Worm (Caenorhabditis elegans): ENCODE measurements around the gene ace-4.
A peak's percentile ranks its signal among the peaks of the same experiment; 100 is the strongest.

Gene ace-4

DNA sequence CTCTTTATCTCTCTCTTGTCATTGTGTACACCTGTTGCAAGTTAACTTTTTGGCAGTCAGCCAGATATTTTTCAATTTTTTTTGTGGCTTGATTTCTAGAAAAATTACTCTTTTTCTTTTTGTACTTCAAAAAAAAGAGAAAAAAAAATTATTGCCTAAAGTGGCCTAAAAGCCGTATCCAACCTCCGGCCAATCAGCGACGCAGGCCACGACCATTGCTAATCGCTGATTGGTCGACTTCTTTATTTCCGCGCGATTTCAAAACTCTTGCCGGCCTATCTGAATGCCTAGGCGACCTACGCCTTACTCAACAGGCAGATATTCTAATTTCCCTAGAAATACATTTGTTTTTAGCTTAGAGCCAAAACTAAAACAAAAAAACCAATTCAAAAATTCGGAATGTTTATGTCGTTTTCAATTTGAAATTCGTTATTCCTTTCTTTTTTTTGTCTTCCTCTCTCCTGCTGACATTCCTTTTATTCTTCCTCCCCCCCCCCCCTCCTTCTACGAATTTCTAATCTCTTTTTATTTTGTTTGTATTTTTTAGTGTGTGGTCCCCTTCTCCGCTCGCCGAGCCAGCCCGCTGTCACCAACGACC, at the start of gene ace-4:
TSS of gene ace-4 (plus strand) at position 548 of the 598 bp plus-strand sequence.
- no peak for TF ChIP-seq lin-39 (tag; optimal IDR thresholded peaks at IDR 0.05)
- peak; percentile 50 for TF ChIP-seq nhr-85 (tag)

DNA sequence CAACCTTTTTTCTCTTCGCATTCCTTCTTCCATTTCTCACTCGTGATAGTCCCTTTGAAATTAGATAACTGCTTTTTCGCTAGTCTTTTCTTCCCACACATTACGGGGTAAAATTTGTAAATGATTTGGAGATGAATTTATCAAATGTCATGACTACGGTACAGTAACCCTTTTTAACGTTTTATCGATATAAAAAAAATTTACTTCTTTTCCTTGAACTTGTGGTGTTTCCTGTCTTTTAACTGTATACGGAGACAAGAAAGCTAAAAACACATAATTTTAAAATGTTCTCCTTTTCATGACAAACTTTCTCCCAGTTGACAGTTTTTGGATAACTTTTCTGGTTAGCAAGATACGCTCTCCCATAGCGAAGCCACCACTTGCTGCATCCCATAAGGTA, 47.8 kb upstream of the ace-4 start, which contains the start of gene W03H9.1:
TSS of gene W03H9.1 (minus strand) at position 101 of the 400 bp plus-strand sequence.
- no peak for TF ChIP-seq pax-3 (tag; optimal IDR thresholded peaks at IDR 0.05)
- TF ChIP-seq hlh-4 (tag; optimal IDR thresholded peaks at IDR 0.05): no peak
- no peak for TF ChIP-seq dpl-1 (GFP tag; optimal IDR thresholded peaks at IDR 0.05)
- no peak for TF ChIP-seq nhr-12 (tag; optimal IDR thresholded peaks at IDR 0.05)
- no peak for TF ChIP-seq efl-1 (optimal IDR thresholded peaks at IDR 0.05)
- TF ChIP-seq efl-1 (GFP tag; optimal IDR thresholded peaks at IDR 0.05 in 1 of 2): no peak
- TF ChIP-seq ceh-82 (tag; optimal IDR thresholded peaks at IDR 0.05): no peak
- TF ChIP-seq ets-5 (GFP tag; IDR thresholded peaks at IDR 0.05): no peak
- no peak for TF ChIP-seq C04F5.9 (tag; optimal IDR thresholded peaks at IDR 0.05)
- no peak for TF ChIP-seq sox-4 (tag; optimal IDR thresholded peaks at IDR 0.05)
- TF ChIP-seq elt-2 (tag; optimal IDR thresholded peaks at IDR 0.05): no peak
- no peak for TF ChIP-seq F16B12.6 (tag; optimal IDR thresholded peaks at IDR 0.05)
- no peak for TF ChIP-seq nhr-84 (tag; optimal IDR thresholded peaks at IDR 0.05)
- no peak for TF ChIP-seq pqm-1 (tag; optimal IDR thresholded peaks at IDR 0.05)
- TF ChIP-seq hpl-2 (GFP tag; optimal IDR thresholded peaks at IDR 0.05): no peak

DNA sequence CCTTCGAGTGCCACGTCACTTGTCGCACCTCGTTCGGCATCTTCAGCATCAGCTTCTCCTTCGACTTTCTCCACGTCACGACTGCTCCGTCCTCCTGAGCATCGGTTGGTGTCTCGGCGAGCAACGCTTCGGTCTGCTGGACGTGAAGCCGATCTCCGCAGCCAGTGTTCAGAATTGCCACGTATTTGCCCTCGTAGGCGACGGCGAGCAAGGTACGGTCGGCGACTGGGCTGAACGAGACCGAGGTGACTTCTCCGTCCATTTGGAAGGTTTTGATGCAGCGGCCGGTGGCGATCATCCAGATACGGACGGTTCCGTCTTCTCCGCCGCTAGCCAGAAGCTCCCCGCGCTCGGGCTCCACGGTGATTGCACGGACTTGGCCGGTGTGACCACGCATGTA, 45.6 kb upstream of the ace-4 start:
- TF ChIP-seq ceh-63 (GFP tag; optimal IDR thresholded peaks at IDR 0.05) (no peak), unc-86 (tag; optimal IDR thresholded peaks at IDR 0.05) (no peak), hlh-4 (tag; optimal IDR thresholded peaks at IDR 0.05) (no peak), zag-1 (tag; optimal IDR thresholded peaks at IDR 0.05) (no peak), nhr-85 (tag) (no peak), C04F5.9 (tag; optimal IDR thresholded peaks at IDR 0.05) (no peak), mef-2 (tag; optimal IDR thresholded peaks at IDR 0.05) (no peak), lsy-2 (tag; optimal IDR thresholded peaks at IDR 0.05) (no peak), tbx-2 (tag; optimal IDR thresholded peaks at IDR 0.05) (no peak), nhr-12 (tag; optimal IDR thresholded peaks at IDR 0.05) (no peak)

DNA sequence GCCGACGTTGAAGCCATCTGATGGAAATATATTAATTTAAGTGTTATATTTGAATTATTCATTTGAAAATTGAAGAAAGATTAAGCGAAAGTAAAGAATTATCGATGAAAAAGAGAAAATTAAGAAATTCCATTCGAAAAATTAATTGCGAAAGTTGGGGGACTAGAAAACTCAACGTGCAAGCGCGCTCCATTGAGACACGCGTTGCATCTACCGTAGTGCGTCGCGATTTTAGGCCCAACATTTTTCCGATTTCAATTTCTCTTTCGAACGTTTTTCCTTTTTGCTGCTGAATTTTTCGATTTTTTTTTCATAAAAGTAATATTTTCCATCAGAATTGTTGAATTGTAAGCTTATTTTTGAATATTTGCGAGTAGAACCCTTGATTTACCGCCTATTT, 43.5 kb upstream of the ace-4 start, which contains the start of gene Y48B6A.1:
TSS of gene Y48B6A.1 (minus strand) at position 17 of the 400 bp plus-strand sequence.
- peak; percentile 30 for TF ChIP-seq ceh-8 (GFP tag; optimal IDR thresholded peaks at IDR 0.05)
- peak; percentile 67 for TF ChIP-seq grh-1 (GFP tag; IDR thresholded peaks at IDR 0.05)
- no peak for TF ChIP-seq hlh-4 (tag; optimal IDR thresholded peaks at IDR 0.05)
- peak; percentile 84 for TF ChIP-seq unc-86 (tag; optimal IDR thresholded peaks at IDR 0.05)
- TF ChIP-seq dpl-1 (GFP tag; optimal IDR thresholded peaks at IDR 0.05): peak; percentile 88 to 91 (median 88)
- TF ChIP-seq lsy-2 (tag; optimal IDR thresholded peaks at IDR 0.05): peak; percentile 98 to 99
- peak; percentile 97 for TF ChIP-seq lir-3 (tag; optimal IDR thresholded peaks at IDR 0.05; ENCODE audit: poor library complexity)
- peak; percentile 91 to 94 for TF ChIP-seq efl-1 (optimal IDR thresholded peaks at IDR 0.05)
- TF ChIP-seq efl-1 (GFP tag; optimal IDR thresholded peaks at IDR 0.05 in 1 of 2): peak; percentile 89 to 98
- no peak for TF ChIP-seq sptf-1 (tag; optimal IDR thresholded peaks at IDR 0.05)
- peak; percentile 71 for TF ChIP-seq sox-4 (tag; optimal IDR thresholded peaks at IDR 0.05)
- peak; percentile 94 for TF ChIP-seq xbp-1 (tag; optimal IDR thresholded peaks at IDR 0.05)
- peak; percentile 94 to 99 (median 96) for TF ChIP-seq ceh-82 (tag; optimal IDR thresholded peaks at IDR 0.05)
- peak; percentile 49 for TF ChIP-seq elt-2 (tag; optimal IDR thresholded peaks at IDR 0.05)
- TF ChIP-seq nhr-76 (tag; optimal IDR thresholded peaks at IDR 0.05): no peak
- TF ChIP-seq mdl-1 (tag; optimal IDR thresholded peaks at IDR 0.05): peak in 1 of 2 experiments; percentile 88
- TF ChIP-seq lin-35 (GFP tag; optimal IDR thresholded peaks at IDR 0.05): peak; percentile 93 to 95
- peak; percentile 89 for TF ChIP-seq irx-1 (tag; optimal IDR thresholded peaks at IDR 0.05)
- peak; percentile 99 for TF ChIP-seq lin-15B (tag; optimal IDR thresholded peaks at IDR 0.05)
- peak; percentile 75; the same call in 1 of the 2 replicates for TF ChIP-seq mab-9 (GFP tag; IDR thresholded peaks at IDR 0.05)
- peak; percentile 65 for TF ChIP-seq zip-4 (GFP tag; optimal IDR thresholded peaks at IDR 0.05)
- TF ChIP-seq dsc-1 (tag; optimal IDR thresholded peaks at IDR 0.05): peak; percentile 89
- peak; percentile 89 for TF ChIP-seq jun-1 (tag; optimal IDR thresholded peaks at IDR 0.05)
- peak; percentile 10 for TF ChIP-seq mef-2 (tag; optimal IDR thresholded peaks at IDR 0.05)
- TF ChIP-seq nhr-90 (tag; optimal IDR thresholded peaks at IDR 0.05; ENCODE audit: poor library complexity): peak; percentile 96
- TF ChIP-seq F16B12.6 (tag; optimal IDR thresholded peaks at IDR 0.05): peak; percentile 79
- TF ChIP-seq nhr-71 (tag; optimal IDR thresholded peaks at IDR 0.05): peak; percentile 96
- peak; percentile 23 for TF ChIP-seq nhr-84 (tag; optimal IDR thresholded peaks at IDR 0.05)
- TF ChIP-seq nhr-77 (tag; optimal IDR thresholded peaks at IDR 0.05): peak; percentile 99
- no peak for TF ChIP-seq nhr-28 (tag; optimal IDR thresholded peaks at IDR 0.05)
- TF ChIP-seq tbx-2 (tag; optimal IDR thresholded peaks at IDR 0.05): peak; percentile 94
- peak; percentile 96 for TF ChIP-seq snu-23 (GFP tag; optimal IDR thresholded peaks at IDR 0.05)
- peak; percentile 90 for TF ChIP-seq nhr-20 (tag; optimal IDR thresholded peaks at IDR 0.05)
- TF ChIP-seq rnt-1 (tag; optimal IDR thresholded peaks at IDR 0.05): peak; percentile 99

Measured in whole organism, L1 larva.